Worm (Caenorhabditis elegans): ENCODE measurements around the gene Y38H6C.9.

Y38H6C.9 gene

ce11 chrV:20499642-20500041 lies 22.4 kb downstream of the Y38H6C.9 start:
- no peak for TF ChIP-seq ham-2 (GFP tag; optimal IDR thresholded peaks at IDR 0.05)
- no peak for TF ChIP-seq tbx-8 (GFP tag; optimal IDR thresholded peaks at IDR 0.05)
- TF ChIP-seq ceh-83 (GFP tag; optimal IDR thresholded peaks at IDR 0.05): no peak
- no peak for TF ChIP-seq nhr-2 (tag; optimal IDR thresholded peaks at IDR 0.05)
- no peak for TF ChIP-seq lin-13 (tag; optimal IDR thresholded peaks at IDR 0.05)
- no peak for TF ChIP-seq flh-1 (GFP tag; optimal IDR thresholded peaks at IDR 0.05)
- TF ChIP-seq nhr-28 (tag; optimal IDR thresholded peaks at IDR 0.05): no peak
- TF ChIP-seq elt-3 (tag; optimal IDR thresholded peaks at IDR 0.05): no peak
- no peak for TF ChIP-seq mep-1 (tag; optimal IDR thresholded peaks at IDR 0.05)
- no peak for TF ChIP-seq ces-1 (GFP tag; optimal IDR thresholded peaks at IDR 0.05)
- TF ChIP-seq bed-3 (GFP tag; optimal IDR thresholded peaks at IDR 0.05): no peak
- no peak for TF ChIP-seq unc-62 (GFP tag; optimal IDR thresholded peaks at IDR 0.05)
- no peak for TF ChIP-seq hlh-1 (tag; optimal IDR thresholded peaks at IDR 0.05)
- no peak for TF ChIP-seq ztf-11 (tag; optimal IDR thresholded peaks at IDR 0.05)
- no peak for TF ChIP-seq sptf-1 (tag; optimal IDR thresholded peaks at IDR 0.05)
- TF ChIP-seq elt-1 (tag; optimal IDR thresholded peaks at IDR 0.05; ENCODE audit: borderline replicate concordance, insufficient read depth): no peak
- TF ChIP-seq nhr-76 (tag; optimal IDR thresholded peaks at IDR 0.05): no peak
- no peak for TF ChIP-seq blmp-1 (tag; optimal IDR thresholded peaks at IDR 0.05)

DNA sequence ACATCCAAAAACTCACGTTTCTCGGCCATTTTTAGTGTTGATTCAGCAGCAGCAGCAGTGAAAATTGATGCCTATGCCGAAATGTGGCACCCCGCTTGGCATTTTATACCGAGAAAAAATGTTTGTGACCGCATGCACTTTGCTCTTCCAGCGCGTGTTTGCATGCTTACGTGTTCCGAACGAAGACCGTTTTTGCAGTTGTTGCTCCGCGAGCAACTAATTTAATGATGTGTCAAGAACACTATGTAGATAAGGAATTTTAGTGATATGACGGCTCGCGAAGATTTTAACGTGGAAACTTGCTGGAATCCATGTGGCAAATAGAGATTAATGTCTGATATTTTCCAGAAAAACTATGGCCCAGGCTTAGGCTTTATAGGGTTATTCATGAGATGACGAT lies 23.1 kb downstream of the Y38H6C.9 start, which contains the start of gene dct-16:
Gene dct-16, minus strand, starts transcription at position 78 of the 400 bp plus-strand sequence.
- TF ChIP-seq unc-120 (tag; optimal IDR thresholded peaks at IDR 0.05; ENCODE audit: poor library complexity, severe bottlenecking): no peak
- TF ChIP-seq mab-5 (tag; optimal IDR thresholded peaks at IDR 0.05): no peak
- TF ChIP-seq nhr-237 (tag; optimal IDR thresholded peaks at IDR 0.05): no peak
- no peak for TF ChIP-seq unc-62 (GFP tag; optimal IDR thresholded peaks at IDR 0.05)

DNA sequence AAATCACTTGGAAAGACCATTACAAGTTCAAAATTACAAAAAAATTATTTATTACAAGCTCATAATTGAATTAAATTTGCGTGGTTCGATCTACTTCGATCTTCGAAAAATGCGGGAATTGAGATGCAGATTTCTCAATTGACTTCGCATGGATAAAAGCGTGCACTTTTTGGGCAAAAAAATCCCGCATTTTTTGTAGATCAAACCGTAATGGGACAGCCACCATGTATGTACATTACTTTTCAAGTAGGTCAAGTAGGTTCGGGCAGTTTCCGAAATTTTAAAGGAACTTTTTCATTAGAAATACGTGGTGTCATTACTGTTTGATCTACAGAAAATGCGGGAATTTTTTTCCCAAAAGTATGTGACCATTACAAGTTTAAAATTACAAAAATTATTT lies 24.5 kb downstream of the Y38H6C.9 start:
- TF ChIP-seq ham-2 (GFP tag; optimal IDR thresholded peaks at IDR 0.05) (no peak), unc-39 (tag; optimal IDR thresholded peaks at IDR 0.05) (no peak), M03D4.4 (tag; optimal IDR thresholded peaks at IDR 0.05) (no peak), lin-32 (GFP tag; optimal IDR thresholded peaks at IDR 0.05) (no peak), mep-1 (tag; optimal IDR thresholded peaks at IDR 0.05) (no peak), mab-5 (tag; optimal IDR thresholded peaks at IDR 0.05) (no peak), nhr-12 (tag; optimal IDR thresholded peaks at IDR 0.05) (no peak), snpc-4 (tag; optimal IDR thresholded peaks at IDR 0.05) (no peak), tbx-8 (GFP tag; optimal IDR thresholded peaks at IDR 0.05) (no peak), nhr-237 (tag; optimal IDR thresholded peaks at IDR 0.05) (no peak), blmp-1 (tag; optimal IDR thresholded peaks at IDR 0.05) (no peak), ceh-83 (GFP tag; optimal IDR thresholded peaks at IDR 0.05) (no peak), pha-4 (tag; optimal IDR thresholded peaks at IDR 0.05) (no peak), sptf-1 (tag; optimal IDR thresholded peaks at IDR 0.05) (no peak)

- TF ChIP-seq unc-62 (GFP tag; optimal IDR thresholded peaks at IDR 0.05) (no peak), drap-1 (GFP tag; optimal IDR thresholded peaks at IDR 0.05) (no peak), zip-8 (tag; optimal IDR thresholded peaks at IDR 0.05) (no peak), nhr-12 (tag; optimal IDR thresholded peaks at IDR 0.05) (no peak), nhr-237 (tag; optimal IDR thresholded peaks at IDR 0.05) (no peak), ces-1 (GFP tag; optimal IDR thresholded peaks at IDR 0.05) (peak; percentile 22), nhr-2 (tag; optimal IDR thresholded peaks at IDR 0.05) (no peak), mep-1 (tag; optimal IDR thresholded peaks at IDR 0.05) (peak; percentile 16)
Observed at ce11 chrV:20493271-20494231, 28.5 kb downstream of the Y38H6C.9 start, which contains the start of gene B0250.5. Gene B0250.5 (plus strand): TSS chrV:20493924.

DNA sequence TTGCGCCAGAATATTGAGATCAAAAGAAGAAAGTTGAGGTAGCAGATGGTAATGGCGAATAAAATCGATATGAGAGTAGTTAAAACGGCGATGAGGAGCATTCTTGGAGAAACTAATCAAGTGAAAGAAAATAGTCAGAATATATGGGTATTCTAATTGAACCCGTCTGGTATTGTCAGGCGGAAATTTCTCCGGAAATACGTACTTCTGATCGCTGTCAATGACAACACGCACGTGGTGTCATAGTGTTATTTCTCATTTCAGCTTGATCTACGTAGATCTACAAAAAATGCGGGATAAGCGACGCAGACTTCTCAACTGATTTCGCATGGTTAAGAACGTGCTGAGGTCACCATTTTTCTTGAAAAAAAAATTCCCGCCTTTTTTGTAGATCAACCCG lies 29.7 kb downstream of the Y38H6C.9 start, which contains the start of gene srbc-79:
Gene srbc-79, minus strand, starts transcription at position 101 of the 400 bp plus-strand sequence.
- TF ChIP-seq M03D4.4 (tag; optimal IDR thresholded peaks at IDR 0.05): no peak
- TF ChIP-seq lin-32 (GFP tag; optimal IDR thresholded peaks at IDR 0.05): no peak
- TF ChIP-seq nhr-76 (tag; optimal IDR thresholded peaks at IDR 0.05): no peak
- no peak for TF ChIP-seq pha-4 (tag; optimal IDR thresholded peaks at IDR 0.05)
- TF ChIP-seq snpc-4 (tag; optimal IDR thresholded peaks at IDR 0.05): no peak
- no peak for TF ChIP-seq nhr-237 (tag; optimal IDR thresholded peaks at IDR 0.05)
- TF ChIP-seq sptf-1 (tag; optimal IDR thresholded peaks at IDR 0.05): no peak
- no peak for TF ChIP-seq tbx-8 (GFP tag; optimal IDR thresholded peaks at IDR 0.05)
- no peak for TF ChIP-seq zip-8 (tag; optimal IDR thresholded peaks at IDR 0.05)
- no peak for TF ChIP-seq ceh-83 (GFP tag; optimal IDR thresholded peaks at IDR 0.05)
- no peak for TF ChIP-seq nhr-12 (tag; optimal IDR thresholded peaks at IDR 0.05)
- no peak for TF ChIP-seq hlh-1 (tag; optimal IDR thresholded peaks at IDR 0.05)
